Fruit fly (Drosophila melanogaster): Measurements from ENCODE around the gene CG4119.

DNA sequence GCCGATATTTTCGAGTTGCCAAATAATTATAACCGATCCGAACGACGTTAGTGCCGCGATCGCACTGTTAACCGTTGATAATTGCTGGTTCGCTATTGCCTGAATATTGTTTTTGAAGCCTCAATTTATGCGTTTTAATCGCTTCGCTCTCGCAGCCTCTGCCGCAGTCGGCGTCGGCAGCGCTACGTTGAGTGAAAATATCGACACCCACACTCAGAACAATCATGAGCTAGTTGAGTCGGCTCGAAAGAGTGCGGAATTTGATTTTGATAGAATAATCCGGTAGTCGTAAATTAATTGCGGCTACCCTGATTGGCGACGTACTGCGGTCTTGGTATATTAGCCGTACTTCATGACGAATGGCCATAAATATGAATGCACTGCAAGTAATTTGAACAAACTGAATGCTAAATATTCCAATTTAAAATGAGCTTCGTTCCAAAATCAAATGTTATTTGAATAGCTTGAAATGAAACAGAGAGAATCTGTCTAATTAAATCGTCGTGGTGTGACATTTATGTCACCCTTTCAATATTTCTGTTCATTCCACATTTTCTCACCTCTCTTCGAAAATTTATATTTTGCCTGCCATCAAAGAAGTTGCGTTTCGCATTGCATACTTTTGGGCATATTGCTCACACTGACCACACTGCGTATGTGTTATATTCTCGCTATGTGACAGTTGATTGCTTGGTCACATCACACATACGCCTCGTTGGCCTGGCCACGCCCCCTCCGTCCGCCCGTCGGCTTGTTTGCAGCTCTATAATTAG lies 49.8 kb downstream of the CG4119 start:
- no peak for TF ChIP-seq EcR (GFP tag; optimal IDR thresholded peaks at IDR 0.05)
- TF ChIP-seq CG8478 (optimal IDR thresholded peaks at IDR 0.05), result no peak

Measured in whole organism.